Worm (Caenorhabditis elegans) whole organism, mixed stage, embryonic: Measurements from ENCODE around the gene saps-1.

Experiments used
- elt-3 ChIP-seq: fragments of 150-350 bp; optimal IDR thresholded peaks from 2 replicates; lab custom pipeline; 2014; ENCODE audit warnings: missing biosample characterization, missing genetic modification characterization
- nhr-237 ChIP-seq: fragments of 150-350 bp; optimal IDR thresholded peaks from 2 replicates; lab custom pipeline; 2014; ENCODE audit warnings: missing biosample characterization, missing genetic modification characterization
- snpc-4 ChIP-seq: fragments of 150-350 bp; optimal IDR thresholded peaks from 2 replicates; lab custom pipeline; 2014; ENCODE audit warnings: missing biosample characterization, missing genetic modification characterization
- unc-62 ChIP-seq: fragments of 150-350 bp; optimal IDR thresholded peaks from 2 replicates; lab custom pipeline; 2014; ENCODE audit warnings: missing biosample characterization, missing genetic modification reagents, missing genetic modification characterization

- TF ChIP-seq nhr-237 (tag; lab: Kevin White, UChicago) (no peak), unc-62 (GFP tag; lab: Kevin White, UChicago) (no peak), elt-3 (tag; lab: Kevin White, UChicago) (no peak), snpc-4 (no peak)
Observed at ce11 chrII:11307332-11307731, 9.8 kb downstream of the saps-1 start.
